Fruit fly (Drosophila melanogaster) whole organism, embryonic: ENCODE results near the gene CG13028.
A peak's percentile ranks its signal among the peaks of the same experiment; 100 is the strongest.

Experiments
- Ada2b ChIP-seq: fragments of 200-800 bp; sonication (Bioruptor generic); IDR thresholded peaks from 2 replicates; pipeline ENCODE4 v1.3.6; 2022; ENCODE audit warnings: missing biosample characterization, missing genetic modification characterization
- B-H2 ChIP-seq: fragments of 200-800 bp; sonication (Bioruptor generic); optimal IDR thresholded peaks from 2 replicates; lab custom pipeline; 2018; ENCODE audit warnings: missing biosample characterization, mild to moderate bottlenecking, missing genetic modification characterization
- Blimp-1 ChIP-seq: fragments of 200-800 bp; sonication (Bioruptor generic); optimal IDR thresholded peaks from 3 replicates; lab custom pipeline; 2018; ENCODE audit warnings: missing biosample characterization, missing genetic modification characterization, mild to moderate bottlenecking, moderate library complexity, missing genetic modification reagents
- CG13624 ChIP-seq: fragments of 200-800 bp; sonication (Bioruptor generic); optimal IDR thresholded peaks from 2 replicates; lab custom pipeline; 2016; ENCODE audit warnings: missing biosample characterization, missing genetic modification characterization
- CG14441 ChIP-seq: fragments of 200-800 bp; sonication (Bioruptor generic); IDR thresholded peaks from 2 replicates; pipeline ENCODE4 v1.3.6; 2022; ENCODE audit warnings: missing biosample characterization, missing genetic modification characterization
- CG17912 ChIP-seq: fragments of 200-800 bp; sonication (Bioruptor generic); optimal IDR thresholded peaks from 2 replicates; lab custom pipeline; 2018; ENCODE audit warnings: missing biosample characterization, mild to moderate bottlenecking, missing genetic modification characterization
- CG2129 ChIP-seq: fragments of 200-800 bp; sonication (Bioruptor generic); IDR thresholded peaks from 2 replicates; pipeline ENCODE4 v1.3.6; 2022; ENCODE audit warnings: missing biosample characterization, missing genetic modification characterization; ENCODE audit not compliant: partially characterized antibody
- CG2199 ChIP-seq: fragments of 200-800 bp; sonication (Bioruptor generic); IDR thresholded peaks from 3 replicates; pipeline ENCODE4 v1.3.6; 2022; ENCODE audit warnings: missing biosample characterization, missing genetic modification characterization
- CG2889 ChIP-seq: fragments of 200-800 bp; sonication (Bioruptor generic); IDR thresholded peaks from 3 replicates; pipeline ENCODE4 v1.3.6; 2022; ENCODE audit warnings: missing biosample characterization, missing genetic modification characterization
- CG3163 ChIP-seq: fragments of 200-800 bp; sonication (Bioruptor generic); optimal IDR thresholded peaks from 3 replicates; lab custom pipeline; 2016; ENCODE audit warnings: missing biosample characterization, missing genetic modification characterization
- CG32767 ChIP-seq: fragments of 200-800 bp; sonication (Bioruptor generic); IDR thresholded peaks from 2 replicates; pipeline ENCODE4 v1.3.6; 2022; ENCODE audit warnings: missing biosample characterization, missing genetic modification characterization
- CG4360 ChIP-seq: fragments of 200-800 bp; sonication (Bioruptor generic); IDR thresholded peaks from 2 replicates; pipeline ENCODE4 v1.3.6; 2022; ENCODE audit warnings: missing biosample characterization, missing genetic modification characterization
- CG4707 ChIP-seq: fragments of 200-800 bp; sonication (Bioruptor generic); optimal IDR thresholded peaks from 2 replicates; lab custom pipeline; 2018; ENCODE audit warnings: missing biosample characterization, mild to moderate bottlenecking, missing genetic modification characterization, moderate library complexity
- CG5953 ChIP-seq: fragments of 200-800 bp; sonication (Bioruptor generic); IDR thresholded peaks from 2 replicates; pipeline ENCODE4 v1.3.6; 2022; ENCODE audit warnings: missing biosample characterization, missing genetic modification characterization
- CG6175 ChIP-seq: fragments of 200-800 bp; sonication (Bioruptor generic); IDR thresholded peaks from 3 replicates; pipeline ENCODE4 v1.3.6; 2022; ENCODE audit warnings: missing biosample characterization, missing genetic modification characterization
- CG6689 ChIP-seq: fragments of 200-800 bp; sonication (Bioruptor generic); IDR thresholded peaks from 2 replicates; pipeline ENCODE4 v1.3.6; 2022; ENCODE audit warnings: missing biosample characterization, missing genetic modification characterization
- CG6791 ChIP-seq: fragments of 200-800 bp; sonication (Bioruptor generic); IDR thresholded peaks from 3 replicates; pipeline ENCODE4 v1.3.6; 2022; ENCODE audit warnings: missing biosample characterization, missing genetic modification characterization; ENCODE audit not compliant: partially characterized antibody
- CG6813 ChIP-seq: fragments of 200-800 bp; sonication (Bioruptor generic); optimal IDR thresholded peaks from 2 replicates; lab custom pipeline; 2017; ENCODE audit warnings: missing biosample characterization, missing genetic modification characterization, mild to moderate bottlenecking, moderate library complexity, missing genetic modification reagents
- CG7963 ChIP-seq: fragments of 200-800 bp; sonication (Bioruptor generic); IDR thresholded peaks from 3 replicates; pipeline ENCODE4 v1.3.6; 2022; ENCODE audit warnings: missing biosample characterization, missing genetic modification characterization; ENCODE audit not compliant: partially characterized antibody
- CG8478 ChIP-seq: fragments of >200 bp; optimal IDR thresholded peaks from 2 replicates; lab custom pipeline; 2018
- CG9797 ChIP-seq: fragments of 200-800 bp; sonication (Bioruptor generic); optimal IDR thresholded peaks from 3 replicates; lab custom pipeline; 2018; ENCODE audit warnings: missing biosample characterization, mild to moderate bottlenecking, missing genetic modification characterization
- CTCF ChIP-seq: fragments of 200-800 bp; sonication (Bioruptor generic); optimal IDR thresholded peaks from 2 replicates; lab custom pipeline; 2017; ENCODE audit warnings: missing biosample characterization, mild to moderate bottlenecking, missing genetic modification characterization, moderate library complexity
- Dip3 ChIP-seq: fragments of 200-800 bp; sonication (Bioruptor generic); optimal IDR thresholded peaks from 3 replicates; lab custom pipeline; 2016; ENCODE audit warnings: missing biosample characterization, missing genetic modification characterization
- Doc3 ChIP-seq: fragments of 200-800 bp; sonication (Bioruptor generic); IDR thresholded peaks from 3 replicates; pipeline ENCODE4 v1.3.6; 2022; ENCODE audit warnings: missing biosample characterization, missing genetic modification characterization; ENCODE audit not compliant: partially characterized antibody
- E2f2 ChIP-seq: fragments of 200-800 bp; sonication (Bioruptor generic); IDR thresholded peaks from 2 replicates; pipeline ENCODE4 v1.3.6; 2022; ENCODE audit warnings: missing biosample characterization, missing genetic modification characterization
- H2.0 ChIP-seq: fragments of 200-800 bp; sonication (Bioruptor generic); IDR thresholded peaks from 2 replicates; pipeline ENCODE4 v1.3.6; 2022; ENCODE audit warnings: missing biosample characterization, missing genetic modification characterization
- HLHmδ ChIP-seq: fragments of 200-800 bp; sonication (Bioruptor generic); optimal IDR thresholded peaks from 2 replicates; lab custom pipeline; 2018; ENCODE audit warnings: missing biosample characterization, mild to moderate bottlenecking, missing genetic modification characterization, moderate library complexity
- HmgD ChIP-seq: fragments of 200-800 bp; sonication (Bioruptor generic); optimal IDR thresholded peaks from 3 replicates; lab custom pipeline; 2016; ENCODE audit warnings: missing biosample characterization, missing genetic modification characterization
- Hr51 ChIP-seq, 2 experiments: fragments of 200-800 bp; sonication (Bioruptor generic); optimal IDR thresholded peaks; 2 replicates in 1 of 2; 3 replicates in 1 of 2; lab custom pipeline; 2016 to 2018; ENCODE audit warnings: missing biosample characterization in 2 of 2, missing genetic modification characterization in 2 of 2, mild to moderate bottlenecking in 1 of 2, moderate library complexity in 1 of 2
- Mad ChIP-seq: fragments of 200-800 bp; sonication (Bioruptor generic); optimal IDR thresholded peaks from 2 replicates; lab custom pipeline; 2016; ENCODE audit warnings: missing biosample characterization, missing genetic modification characterization
- Max ChIP-seq: fragments of 200-800 bp; sonication (Bioruptor generic); optimal IDR thresholded peaks from 2 replicates; lab custom pipeline; 2016; ENCODE audit warnings: missing biosample characterization, mild to moderate bottlenecking, missing genetic modification characterization
- Ravus ChIP-seq: fragments of 200-800 bp; sonication (Bioruptor generic); IDR thresholded peaks from 2 replicates; pipeline ENCODE4 v1.3.6; 2022; ENCODE audit warnings: missing biosample characterization, missing genetic modification characterization
- Side ChIP-seq: fragments of 200-800 bp; sonication (Bioruptor generic); optimal IDR thresholded peaks from 2 replicates; lab custom pipeline; 2016; ENCODE audit warnings: missing biosample characterization, missing genetic modification characterization
- Sin3A ChIP-seq: fragments of >200 bp; optimal IDR thresholded peaks from 2 replicates; lab custom pipeline; 2018
- amos ChIP-seq: fragments of 200-800 bp; sonication (Bioruptor generic); IDR thresholded peaks from 2 replicates; pipeline ENCODE4 v1.3.6; 2022; ENCODE audit warnings: missing biosample characterization, missing genetic modification characterization; ENCODE audit not compliant: partially characterized antibody
- bcd ChIP-seq: fragments of 200-800 bp; sonication (Bioruptor generic); optimal IDR thresholded peaks from 2 replicates; lab custom pipeline; 2017; ENCODE audit warnings: missing biosample characterization, mild to moderate bottlenecking, missing genetic modification characterization
- bsh ChIP-seq, 2 experiments: fragments of 200-800 bp; sonication (Bioruptor generic); optimal IDR thresholded peaks; 2 replicates each; lab custom pipeline; 2017 to 2018; ENCODE audit warnings: mild to moderate bottlenecking in 2 of 2, missing biosample characterization in 2 of 2, missing genetic modification characterization in 2 of 2, moderate library complexity in 1 of 2
- danr ChIP-seq: fragments of 200-800 bp; sonication (Bioruptor generic); IDR thresholded peaks from 2 replicates; pipeline ENCODE4 v1.3.6; 2022; ENCODE audit warnings: missing biosample characterization, missing genetic modification characterization
- dati ChIP-seq: fragments of 200-800 bp; sonication (Bioruptor generic); IDR thresholded peaks from 2 replicates; pipeline ENCODE4 v1.3.6; 2022; ENCODE audit warnings: missing biosample characterization, missing genetic modification characterization
- gro ChIP-seq: fragments of 200-800 bp; sonication (Bioruptor generic); optimal IDR thresholded peaks from 2 replicates; lab custom pipeline; 2016; ENCODE audit warnings: missing biosample characterization, missing genetic modification characterization
- hkb ChIP-seq, 2 experiments: fragments of 200-800 bp in 1 of 2; fragments of >200 bp in 1 of 2; sonication (Bioruptor generic) in 1 of 2; IDR thresholded peaks in 1 of 2; optimal IDR thresholded peaks in 1 of 2; 2 replicates each; pipeline versions ENCODE4 v1.3.6 to Lab custom; 2017 to 2022; ENCODE audit warnings: missing biosample characterization in 1 of 2, missing genetic modification characterization in 1 of 2
- insv ChIP-seq, 2 experiments: fragments of 200-800 bp; sonication (Bioruptor generic); optimal IDR thresholded peaks; 3 replicates each; lab custom pipeline; 2016 to 2018; ENCODE audit warnings: missing biosample characterization in 2 of 2, missing genetic modification characterization in 2 of 2
- knrl ChIP-seq: fragments of 200-800 bp; sonication (Bioruptor generic); IDR thresholded peaks from 3 replicates; pipeline ENCODE4 v1.3.6; 2022; ENCODE audit warnings: missing biosample characterization, missing genetic modification characterization; ENCODE audit not compliant: partially characterized antibody
- luna ChIP-seq: fragments of 200-800 bp; sonication (Bioruptor generic); optimal IDR thresholded peaks from 2 replicates; lab custom pipeline; 2016; ENCODE audit warnings: missing biosample characterization, missing genetic modification characterization
- oc ChIP-seq: fragments of 200-800 bp; sonication (Bioruptor generic); optimal IDR thresholded peaks from 2 replicates; lab custom pipeline; 2018; ENCODE audit warnings: missing biosample characterization, mild to moderate bottlenecking, missing genetic modification characterization, moderate library complexity
- phol ChIP-seq: fragments of 200-800 bp; sonication (Bioruptor generic); optimal IDR thresholded peaks from 3 replicates; lab custom pipeline; 2018; ENCODE audit warnings: missing biosample characterization, mild to moderate bottlenecking, missing genetic modification characterization, moderate library complexity
- pzg ChIP-seq: fragments of 200-800 bp; sonication (Bioruptor generic); optimal IDR thresholded peaks from 3 replicates; lab custom pipeline; 2018; ENCODE audit warnings: missing biosample characterization, mild to moderate bottlenecking, missing genetic modification characterization, moderate library complexity
- slbo ChIP-seq: fragments of 200-800 bp; sonication (Bioruptor generic); IDR thresholded peaks from 2 replicates; pipeline ENCODE4 v1.3.6; 2022; ENCODE audit warnings: missing biosample characterization, missing genetic modification characterization
- sqz ChIP-seq: fragments of 200-800 bp; sonication (Bioruptor generic); optimal IDR thresholded peaks from 3 replicates; lab custom pipeline; 2018; ENCODE audit warnings: missing biosample characterization, mild to moderate bottlenecking, missing genetic modification characterization
- unc-4 ChIP-seq: fragments of 200-800 bp; sonication (Bioruptor generic); IDR thresholded peaks from 2 replicates; pipeline ENCODE4 v1.3.6; 2022; ENCODE audit warnings: missing biosample characterization, missing genetic modification characterization; ENCODE audit not compliant: partially characterized antibody
- vnd ChIP-seq: fragments of 200-800 bp; sonication (Bioruptor generic); IDR thresholded peaks from 3 replicates; pipeline ENCODE4 v1.3.6; 2022; ENCODE audit warnings: missing biosample characterization, missing genetic modification characterization; ENCODE audit not compliant: partially characterized antibody

The CG13028 gene

dm6 chr3L:16896408-16896807 is 26.6 kb upstream of the CG13028 start (continued):
- TF ChIP-seq CG6813 (GFP tag; lab: Kevin White, UChicago): no peak
- no peak for TF ChIP-seq CG14441 (GFP tag; lab: Robert Waterston, UW)
- TF ChIP-seq danr (GFP tag; lab: Robert Waterston, UW): no peak
- TF ChIP-seq luna: no peak
- no peak for TF ChIP-seq bsh (GFP tag; optimal IDR thresholded peaks at IDR 0.05; lab: Kevin White, UChicago)
- TF ChIP-seq unc-4: no peak
- TF ChIP-seq CG9797 (GFP tag; lab: Kevin White, UChicago): no peak
- TF ChIP-seq vnd (GFP tag; lab: Robert Waterston, UW): no peak
- peak; percentile 41 for TF ChIP-seq slbo (GFP tag; lab: Robert Waterston, UW)
- no peak for TF ChIP-seq CG5953 (GFP tag; lab: Robert Waterston, UW)
- TF ChIP-seq Side (GFP tag; lab: Kevin White, UChicago): no peak
- no peak for TF ChIP-seq Hr51 (GFP tag; optimal IDR thresholded peaks at IDR 0.05; lab: Kevin White, UChicago)
- TF ChIP-seq E2f2 (GFP tag; lab: Robert Waterston, UW): 0 out of 2 replicates have a peak, but pooled peaks have one; percentile 16
- TF ChIP-seq CG6791 (GFP tag; lab: Robert Waterston, UW): no peak; the same call in 2 of the 3 replicates
- TF ChIP-seq Mad (GFP tag; lab: Kevin White, UChicago): no peak
- no peak for TF ChIP-seq insv (GFP tag; optimal IDR thresholded peaks at IDR 0.05; lab: Kevin White, UChicago)
- TF ChIP-seq pzg (GFP tag; lab: Kevin White, UChicago): peak; percentile 7
- no peak for TF ChIP-seq dati (GFP tag; lab: Robert Waterston, UW)
- no peak for TF ChIP-seq Doc3
- no peak for TF ChIP-seq Blimp-1
- no peak for TF ChIP-seq H2.0
- TF ChIP-seq HmgD: no peak
- no peak for TF ChIP-seq gro
- no peak for TF ChIP-seq CG6175 (GFP tag; lab: Robert Waterston, UW)
- no peak for TF ChIP-seq B-H2 (GFP tag; lab: Kevin White, UChicago)
- no peak for TF ChIP-seq Sin3A (lab: Kevin White, UChicago)
- no peak for TF ChIP-seq hkb (optimal IDR thresholded peaks at IDR 0.05; lab: Kevin White, UChicago)
- TF ChIP-seq hkb (GFP tag; IDR thresholded peaks at IDR 0.05; lab: Robert Waterston, UW): peak; percentile 22; the same call in 1 of the 2 replicates
- TF ChIP-seq CG4360: no peak
- TF ChIP-seq CG6689 (GFP tag; lab: Robert Waterston, UW): peak; percentile 24; the same call in 1 of the 2 replicates
- TF ChIP-seq oc (tag; lab: Kevin White, UChicago): no peak
- no peak for TF ChIP-seq Ada2b (GFP tag; lab: Robert Waterston, UW)
- no peak for TF ChIP-seq phol (tag; lab: Kevin White, UChicago)
- no peak for TF ChIP-seq CG3163
- peak; percentile 93 for TF ChIP-seq CTCF
- TF ChIP-seq knrl (GFP tag; lab: Robert Waterston, UW): 0 out of 3 replicates have a peak, but pooled peaks have one; percentile 27
- TF ChIP-seq CG2889 (GFP tag; lab: Robert Waterston, UW): no peak
- peak; percentile 64 for TF ChIP-seq CG4707 (GFP tag; lab: Kevin White, UChicago)
- no peak for TF ChIP-seq Ravus (GFP tag; lab: Robert Waterston, UW)
- peak; percentile 3 for TF ChIP-seq bcd (GFP tag; lab: Kevin White, UChicago)
- no peak for TF ChIP-seq CG32767
- TF ChIP-seq CG2199 (GFP tag; lab: Robert Waterston, UW): peak; percentile 81
- peak; percentile 35 for TF ChIP-seq HLHmδ
- no peak for TF ChIP-seq sqz (GFP tag; lab: Kevin White, UChicago)
- no peak for TF ChIP-seq amos (GFP tag; lab: Robert Waterston, UW)
- no peak for TF ChIP-seq CG7963 (GFP tag; lab: Robert Waterston, UW)
- TF ChIP-seq Dip3 (GFP tag; lab: Kevin White, UChicago): no peak
- no peak for TF ChIP-seq CG2129
- TF ChIP-seq CG8478: no peak
- no peak for TF ChIP-seq Max (GFP tag; lab: Kevin White, UChicago)
- TF ChIP-seq CG17912 (GFP tag; lab: Kevin White, UChicago): no peak
- TF ChIP-seq CG13624 (GFP tag; lab: Kevin White, UChicago): no peak
